Fruit fly (Drosophila melanogaster) whole organism, prepupa: ENCODE measurements around the gene Unr.

ENCODE experiments used
- Blimp-1 ChIP-seq: fragments of 200-800 bp; sonication (Bioruptor generic); optimal IDR thresholded peaks from 3 replicates; lab custom pipeline; 2017; ENCODE audit warnings: missing biosample characterization, missing genetic modification characterization, mild to moderate bottlenecking, moderate library complexity, missing genetic modification reagents
- CG10631 ChIP-seq: fragments of 200-800 bp; sonication (Bioruptor generic); optimal IDR thresholded peaks from 2 replicates; lab custom pipeline; 2016; ENCODE audit warnings: missing biosample characterization, missing genetic modification characterization
- CG10669 ChIP-seq: fragments of 200-800 bp; sonication (Bioruptor generic); optimal IDR thresholded peaks from 3 replicates; lab custom pipeline; 2018; ENCODE audit warnings: missing biosample characterization, mild to moderate bottlenecking, missing genetic modification characterization, moderate library complexity
- CG11294 ChIP-seq: fragments of 200-800 bp; sonication (Bioruptor generic); IDR thresholded peaks from 2 replicates; pipeline ENCODE4 v1.3.6; 2022; ENCODE audit warnings: missing biosample characterization, missing genetic modification characterization
- CG11762 ChIP-seq: fragments of 200-800 bp; sonication (Bioruptor generic); optimal IDR thresholded peaks from 3 replicates; lab custom pipeline; 2016; ENCODE audit warnings: missing biosample characterization, missing genetic modification characterization; ENCODE audit not compliant: insufficient read depth
- CG11902 ChIP-seq: fragments of 200-800 bp; sonication (Bioruptor generic); optimal IDR thresholded peaks from 3 replicates; lab custom pipeline; 2016; ENCODE audit warnings: missing biosample characterization, missing genetic modification characterization
- CG15336 ChIP-seq: fragments of 200-800 bp; sonication (Bioruptor generic); IDR thresholded peaks from 2 replicates; pipeline ENCODE4 v1.3.6; 2022; ENCODE audit warnings: missing biosample characterization, missing genetic modification characterization
- CG1621 ChIP-seq: fragments of 200-800 bp; sonication (Bioruptor generic); optimal IDR thresholded peaks from 3 replicates; lab custom pipeline; 2018; ENCODE audit warnings: missing biosample characterization, mild to moderate bottlenecking, missing genetic modification characterization
- CG3032 ChIP-seq: fragments of 200-800 bp; optimal IDR thresholded peaks from 2 replicates; lab custom pipeline; 2019; ENCODE audit warnings: missing biosample characterization, mild to moderate bottlenecking, missing genetic modification characterization, moderate library complexity
- CG31627 ChIP-seq: fragments of 200-800 bp; sonication (Bioruptor generic); optimal IDR thresholded peaks from 3 replicates; lab custom pipeline; 2016; ENCODE audit warnings: missing biosample characterization, missing genetic modification characterization
- CG3919 ChIP-seq: fragments of 200-800 bp; sonication (Bioruptor generic); optimal IDR thresholded peaks from 3 replicates; lab custom pipeline; 2016; ENCODE audit warnings: missing biosample characterization, missing genetic modification characterization
- CG4318 ChIP-seq: fragments of 200-800 bp; sonication (Bioruptor generic); optimal IDR thresholded peaks from 3 replicates; lab custom pipeline; 2017; ENCODE audit warnings: missing biosample characterization, mild to moderate bottlenecking, missing genetic modification characterization
- CG6163 ChIP-seq: fragments of 200-800 bp; sonication (Bioruptor generic); IDR thresholded peaks from 3 replicates; pipeline ENCODE4 v1.3.6; 2022; ENCODE audit warnings: missing biosample characterization, missing genetic modification characterization
- CG6276 ChIP-seq: fragments of 200-800 bp; sonication (Bioruptor generic); optimal IDR thresholded peaks from 2 replicates; lab custom pipeline; 2017; ENCODE audit warnings: missing biosample characterization, mild to moderate bottlenecking, missing genetic modification characterization
- CG6792 ChIP-seq: fragments of 200-800 bp; sonication (Bioruptor generic); optimal IDR thresholded peaks from 3 replicates; lab custom pipeline; 2016; ENCODE audit warnings: missing biosample characterization, missing genetic modification characterization
- CG6808 ChIP-seq: fragments of 200-800 bp; sonication (Bioruptor generic); optimal IDR thresholded peaks from 3 replicates; lab custom pipeline; 2017; ENCODE audit warnings: missing biosample characterization, missing genetic modification characterization, mild to moderate bottlenecking, moderate library complexity, missing genetic modification reagents
- CG7368 ChIP-seq: fragments of 200-800 bp; sonication (Bioruptor generic); optimal IDR thresholded peaks from 3 replicates; lab custom pipeline; 2016; ENCODE audit warnings: missing biosample characterization, missing genetic modification characterization
- CG8319 ChIP-seq: fragments of 200-800 bp; sonication (Bioruptor generic); optimal IDR thresholded peaks from 3 replicates; lab custom pipeline; 2016; ENCODE audit warnings: missing biosample characterization, missing genetic modification characterization
- CG8632 ChIP-seq: fragments of 200-800 bp; sonication (Bioruptor generic); optimal IDR thresholded peaks from 3 replicates; lab custom pipeline; 2016; ENCODE audit warnings: missing biosample characterization, missing genetic modification characterization
- Eip75B ChIP-seq: fragments of 200-800 bp; sonication (Bioruptor generic); optimal IDR thresholded peaks from 3 replicates; lab custom pipeline; 2016; ENCODE audit warnings: missing biosample characterization, missing genetic modification characterization
- Eip78C ChIP-seq: fragments of 200-800 bp; sonication (Bioruptor generic); peaks from one replicate; lab custom pipeline; 2016; ENCODE audit warnings: missing biosample characterization, missing genetic modification characterization
- Ets21C ChIP-seq: fragments of 200-800 bp; sonication (Bioruptor generic); optimal IDR thresholded peaks from 3 replicates; lab custom pipeline; 2016; ENCODE audit warnings: missing biosample characterization, missing genetic modification characterization
- Gug ChIP-seq: fragments of 200-800 bp; sonication (Bioruptor generic); IDR thresholded peaks from 2 replicates; pipeline ENCODE4 v1.3.6; 2022; ENCODE audit warnings: missing biosample characterization, missing genetic modification characterization
- Hr38 ChIP-seq: sonication (Bioruptor generic); optimal IDR thresholded peaks from 2 replicates; lab custom pipeline; 2016; ENCODE audit warnings: missing biosample characterization, missing genetic modification characterization
- Hr4 ChIP-seq: fragments of 200-800 bp; sonication (Bioruptor generic); optimal IDR thresholded peaks from 3 replicates; lab custom pipeline; 2016; ENCODE audit warnings: missing biosample characterization, missing genetic modification characterization
- Lpt ChIP-seq: fragments of 200-800 bp; sonication (Bioruptor generic); optimal IDR thresholded peaks from 3 replicates; lab custom pipeline; 2016; ENCODE audit warnings: missing biosample characterization, missing genetic modification characterization
- Met ChIP-seq: fragments of 200-800 bp; sonication (Bioruptor generic); optimal IDR thresholded peaks from 3 replicates; lab custom pipeline; 2016; ENCODE audit warnings: missing biosample characterization, missing genetic modification characterization
- OdsH ChIP-seq: fragments of 200-800 bp; sonication (Bioruptor generic); optimal IDR thresholded peaks from 3 replicates; lab custom pipeline; 2016; ENCODE audit warnings: missing biosample characterization, missing genetic modification characterization
- Sox102F ChIP-seq: fragments of 200-800 bp; sonication (Bioruptor generic); optimal IDR thresholded peaks from 2 replicates; lab custom pipeline; 2016; ENCODE audit warnings: missing biosample characterization, mild to moderate bottlenecking, missing genetic modification characterization
- Sox15 ChIP-seq: fragments of 200-800 bp; sonication (Bioruptor generic); optimal IDR thresholded peaks from 3 replicates; lab custom pipeline; 2016; ENCODE audit warnings: missing biosample characterization, missing genetic modification characterization
- achi ChIP-seq: fragments of 200-800 bp; sonication (Bioruptor generic); optimal IDR thresholded peaks from 3 replicates; lab custom pipeline; 2016; ENCODE audit warnings: missing biosample characterization, missing genetic modification characterization
- acj6 ChIP-seq: fragments of 200-800 bp; sonication (Bioruptor generic); optimal IDR thresholded peaks from 3 replicates; lab custom pipeline; 2016; ENCODE audit warnings: missing biosample characterization, missing genetic modification characterization
- cyc ChIP-seq: fragments of 200-800 bp; sonication (Bioruptor generic); optimal IDR thresholded peaks from 3 replicates; lab custom pipeline; 2016; ENCODE audit warnings: missing biosample characterization, missing genetic modification characterization
- dac ChIP-seq: fragments of 200-800 bp; sonication (Bioruptor generic); optimal IDR thresholded peaks from 2 replicates; lab custom pipeline; 2017; ENCODE audit warnings: missing biosample characterization, mild to moderate bottlenecking, missing genetic modification characterization
- dsx ChIP-seq: fragments of 200-800 bp; optimal IDR thresholded peaks from 3 replicates; lab custom pipeline; 2019; ENCODE audit warnings: missing biosample characterization, mild to moderate bottlenecking, missing genetic modification characterization, moderate library complexity; ENCODE audit not compliant: poor library complexity, severe bottlenecking
- eg ChIP-seq: fragments of 200-800 bp; sonication (Bioruptor generic); IDR thresholded peaks from 3 replicates; pipeline ENCODE4 v1.3.6; 2022; ENCODE audit warnings: missing biosample characterization, missing genetic modification characterization
- esn ChIP-seq: fragments of 200-800 bp; sonication (Bioruptor generic); optimal IDR thresholded peaks from 2 replicates; lab custom pipeline; 2016; ENCODE audit warnings: missing biosample characterization, mild to moderate bottlenecking, missing genetic modification characterization, moderate library complexity
- fd59A ChIP-seq: fragments of 200-800 bp; sonication (Bioruptor generic); optimal IDR thresholded peaks from 2 replicates; lab custom pipeline; 2017; ENCODE audit warnings: missing biosample characterization, mild to moderate bottlenecking, missing genetic modification characterization, missing genetic modification reagents
- fd85E ChIP-seq: fragments of 200-800 bp; sonication (Bioruptor generic); optimal IDR thresholded peaks from 3 replicates; lab custom pipeline; 2016; ENCODE audit warnings: missing biosample characterization, missing genetic modification characterization
- net ChIP-seq: fragments of 200-800 bp; sonication (Bioruptor generic); optimal IDR thresholded peaks from 3 replicates; lab custom pipeline; 2016; ENCODE audit warnings: missing biosample characterization, missing genetic modification characterization
- pdm3 ChIP-seq: fragments of 200-800 bp; sonication (Bioruptor generic); optimal IDR thresholded peaks from 3 replicates; lab custom pipeline; 2016; ENCODE audit warnings: missing biosample characterization, missing genetic modification characterization
- salr ChIP-seq, 2 experiments: fragments of 200-800 bp; sonication (Bioruptor generic); optimal IDR thresholded peaks; 3 replicates each; lab custom pipeline; 2016 to 2018; ENCODE audit warnings: missing biosample characterization in 2 of 2, missing genetic modification characterization in 2 of 2, mild to moderate bottlenecking in 1 of 2
- spab ChIP-seq: fragments of 200-800 bp; sonication (Bioruptor generic); optimal IDR thresholded peaks from 2 replicates; lab custom pipeline; 2017; ENCODE audit warnings: missing biosample characterization, mild to moderate bottlenecking, missing genetic modification characterization, missing genetic modification reagents
- ss ChIP-seq, 2 experiments: fragments of 200-800 bp; sonication (Bioruptor generic); optimal IDR thresholded peaks; 2 replicates in 1 of 2; 3 replicates in 1 of 2; lab custom pipeline; 2017 to 2018; ENCODE audit warnings: mild to moderate bottlenecking in 2 of 2, missing biosample characterization in 2 of 2, missing genetic modification characterization in 2 of 2, moderate library complexity in 1 of 2
- svp ChIP-seq: fragments of 200-800 bp; sonication (Bioruptor generic); peaks from one replicate; lab custom pipeline; 2016; ENCODE audit warnings: missing biosample characterization, missing genetic modification characterization
- topi ChIP-seq: fragments of 200-800 bp; sonication (Bioruptor generic); optimal IDR thresholded peaks from 3 replicates; lab custom pipeline; 2016; ENCODE audit warnings: missing biosample characterization, missing genetic modification characterization
- vri ChIP-seq: fragments of 200-800 bp; sonication (Bioruptor generic); optimal IDR thresholded peaks from 3 replicates; lab custom pipeline; 2016; ENCODE audit warnings: missing biosample characterization, mild to moderate bottlenecking, missing genetic modification characterization

Unr gene

DNA sequence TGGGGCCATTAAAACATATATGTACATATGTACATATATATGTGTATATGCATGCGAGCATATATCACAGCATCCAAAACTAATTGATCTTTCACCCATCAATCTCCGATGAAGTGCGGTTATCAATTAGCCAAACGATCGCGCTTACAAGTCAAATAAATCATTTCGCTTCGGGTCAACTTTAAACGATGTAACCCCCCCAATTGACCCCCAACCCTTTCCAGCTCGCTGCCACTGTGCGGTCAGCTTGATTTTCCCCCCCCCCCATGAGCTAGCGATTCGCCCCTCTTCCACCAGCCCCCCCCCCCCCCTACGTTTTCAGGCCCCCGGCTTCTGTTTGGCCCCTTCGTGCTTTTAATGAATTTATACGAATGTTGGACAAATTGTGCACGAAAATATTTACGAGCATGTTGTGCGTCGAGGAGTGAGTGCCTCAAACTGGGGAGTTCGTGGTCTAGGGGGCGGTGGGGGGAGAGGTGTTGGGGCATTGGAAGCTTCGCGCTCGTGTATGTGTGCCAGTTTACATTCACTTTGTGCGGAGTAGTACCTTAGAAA, 22.5 kb downstream of the Unr start:
- TF ChIP-seq achi (GFP tag; lab: Kevin White, UChicago) (no peak), CG7368 (GFP tag; lab: Kevin White, UChicago) (no peak), CG15336 (GFP tag; lab: Robert Waterston, UW) (0 out of 2 replicates have a peak, but pooled peaks have one; percentile 10), CG1621 (tag; lab: Kevin White, UChicago) (no peak), salr (GFP tag; optimal IDR thresholded peaks at IDR 0.05; lab: Kevin White, UChicago) (no peak), CG10631 (GFP tag; lab: Kevin White, UChicago) (no peak), topi (GFP tag; lab: Kevin White, UChicago) (no peak), Eip78C (GFP tag; lab: Kevin White, UChicago) (no peak), esn (GFP tag; lab: Kevin White, UChicago) (no peak), eg (peak; percentile 23; the same call in 1 of the 3 replicates), CG11294 (GFP tag; lab: Robert Waterston, UW) (no peak), fd85E (GFP tag; lab: Kevin White, UChicago) (no peak), fd59A (GFP tag; lab: Kevin White, UChicago) (no peak), ss (GFP tag; optimal IDR thresholded peaks at IDR 0.05; lab: Kevin White, UChicago) (peak in 1 of 2 experiments; percentile 16), net (no peak), CG6276 (GFP tag; lab: Kevin White, UChicago) (no peak), CG3919 (GFP tag; lab: Kevin White, UChicago) (no peak), CG11902 (GFP tag; lab: Kevin White, UChicago) (no peak), CG8319 (GFP tag; lab: Kevin White, UChicago) (no peak), CG31627 (GFP tag; lab: Kevin White, UChicago) (no peak), CG3032 (no peak), Met (no peak)

DNA sequence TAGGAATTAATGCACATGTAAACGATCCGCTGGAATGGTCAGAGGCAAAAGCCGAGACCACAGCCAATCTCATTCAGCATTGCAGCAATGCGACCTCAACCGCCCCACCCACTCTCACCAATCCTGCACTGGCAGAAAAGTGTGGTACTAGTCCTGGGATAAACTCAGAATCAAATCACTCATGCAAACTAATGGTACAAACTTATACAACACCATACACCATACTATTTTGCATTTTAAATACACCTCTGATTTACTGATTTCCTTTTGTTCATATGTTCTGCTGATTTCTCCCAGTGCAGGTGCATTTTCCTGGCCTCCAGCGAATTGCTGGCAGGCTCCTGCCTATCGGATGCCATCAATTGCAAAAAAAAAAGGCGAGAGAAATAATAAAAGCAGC, 23.2 kb downstream of the Unr start:
- TF ChIP-seq ss (GFP tag; optimal IDR thresholded peaks at IDR 0.05; lab: Kevin White, UChicago): no peak
- no peak for TF ChIP-seq Blimp-1 (GFP tag; lab: Kevin White, UChicago)
- TF ChIP-seq CG4318: peak; percentile 89
- TF ChIP-seq fd85E (GFP tag; lab: Kevin White, UChicago): no peak
- peak; percentile 54 for TF ChIP-seq CG10669
- TF ChIP-seq CG11762: peak; percentile 69
- TF ChIP-seq pdm3 (GFP tag; lab: Kevin White, UChicago): peak; percentile 78
- peak; percentile 81 for TF ChIP-seq net
- TF ChIP-seq CG15336 (GFP tag; lab: Robert Waterston, UW): peak; percentile 92
- peak; percentile 61 for TF ChIP-seq CG1621 (tag; lab: Kevin White, UChicago)
- TF ChIP-seq CG8319 (GFP tag; lab: Kevin White, UChicago): peak; percentile 31
- peak; percentile 54 for TF ChIP-seq topi (GFP tag; lab: Kevin White, UChicago)
- peak; percentile 90 for TF ChIP-seq dac
- peak; percentile 81 for TF ChIP-seq CG10631 (GFP tag; lab: Kevin White, UChicago)
- no peak for TF ChIP-seq CG6808 (GFP tag; lab: Kevin White, UChicago)
- TF ChIP-seq CG31627 (GFP tag; lab: Kevin White, UChicago): peak; percentile 33
- TF ChIP-seq acj6 (GFP tag; lab: Kevin White, UChicago): peak; percentile 73
- no peak for TF ChIP-seq CG11902 (GFP tag; lab: Kevin White, UChicago)
- peak; percentile 84 for TF ChIP-seq CG11294 (GFP tag; lab: Robert Waterston, UW)
- peak; percentile 57 for TF ChIP-seq spab (GFP tag; lab: Kevin White, UChicago)
- TF ChIP-seq svp (GFP tag; lab: Kevin White, UChicago): no peak
- no peak for TF ChIP-seq vri (GFP tag; lab: Kevin White, UChicago)
- TF ChIP-seq Hr4 (GFP tag; lab: Kevin White, UChicago): peak; percentile 95
- no peak for TF ChIP-seq Met
- TF ChIP-seq CG6163 (GFP tag; lab: Robert Waterston, UW): peak; percentile 94
- TF ChIP-seq cyc: peak; percentile 29
- peak; percentile 12 for TF ChIP-seq Sox102F (GFP tag; lab: Kevin White, UChicago)
- peak; percentile 43 to 72 for TF ChIP-seq salr (GFP tag; optimal IDR thresholded peaks at IDR 0.05; lab: Kevin White, UChicago)
- TF ChIP-seq Eip75B (GFP tag; lab: Kevin White, UChicago): peak; percentile 79
- TF ChIP-seq Eip78C (GFP tag; lab: Kevin White, UChicago): peak; percentile 89
- TF ChIP-seq Ets21C (GFP tag; lab: Kevin White, UChicago): no peak
- peak; percentile 82 for TF ChIP-seq OdsH (GFP tag; lab: Kevin White, UChicago)
- TF ChIP-seq Sox15 (GFP tag; lab: Kevin White, UChicago): peak; percentile 28
- peak; percentile 97 for TF ChIP-seq Gug (GFP tag; lab: Robert Waterston, UW)
- TF ChIP-seq CG8632 (GFP tag; lab: Kevin White, UChicago): peak; percentile 41
- TF ChIP-seq Hr38 (GFP tag; lab: Kevin White, UChicago): peak; percentile 52
- peak; percentile 55 for TF ChIP-seq dsx (GFP tag; lab: Kevin White, UChicago)
- peak; percentile 88 for TF ChIP-seq Lpt (GFP tag; lab: Kevin White, UChicago)
- TF ChIP-seq CG6792: peak; percentile 53
